Worm (Caenorhabditis elegans) whole organism, L1 larva: ENCODE data around the gene srlf-26.
A peak's percentile ranks its signal among the peaks of the same experiment; 100 is the strongest.

ENCODE experiments used
- C04F5.9 ChIP-seq: sonication (generic microtip); optimal IDR thresholded peaks from 2 replicates; lab custom pipeline; 2016; ENCODE audit warnings: missing genetic modification characterization, missing compliant biosample characterization
- F16B12.6 ChIP-seq: fragments of 150-350 bp; optimal IDR thresholded peaks from 2 replicates; lab custom pipeline; 2014; ENCODE audit warnings: missing biosample characterization, missing genetic modification characterization
- Y116A8C.19 ChIP-seq: sonication (generic microtip); optimal IDR thresholded peaks from 2 replicates; lab custom pipeline; 2016; ENCODE audit warnings: missing compliant biosample characterization, missing genetic modification characterization, borderline replicate concordance
- alr-1 ChIP-seq: fragments of 200-800 bp; sonication (Bioruptor generic); optimal IDR thresholded peaks from 2 replicates; lab custom pipeline; 2018; ENCODE audit warnings: borderline replicate concordance, mild to moderate bottlenecking, missing genetic modification characterization, missing compliant biosample characterization
- ama-1 ChIP-seq: fragments of 150-350 bp; optimal IDR thresholded peaks from 2 replicates; lab custom pipeline; 2014
- blmp-1 ChIP-seq: fragments of 150-350 bp; optimal IDR thresholded peaks from 2 replicates; lab custom pipeline; 2014; ENCODE audit warnings: missing biosample characterization, missing genetic modification characterization
- ceh-82 ChIP-seq, 3 experiments: fragments of 150-350 bp in 1 of 3; sonication (generic microtip) in 2 of 3; optimal IDR thresholded peaks; 2 replicates each; lab custom pipeline; 2014 to 2017; ENCODE audit warnings: missing biosample characterization in 3 of 3, missing genetic modification characterization in 3 of 3
- dpl-1 ChIP-seq, 3 experiments: fragments of 150-350 bp in 2 of 3; sonication (generic microtip) in 1 of 3; optimal IDR thresholded peaks; 2 replicates each; lab custom pipeline; 2014 to 2017; ENCODE audit warnings: missing biosample characterization in 3 of 3, missing genetic modification characterization in 3 of 3, missing genetic modification reagents in 3 of 3
- efl-3 ChIP-seq: fragments of 200-800 bp; sonication (Bioruptor generic); optimal IDR thresholded peaks from 2 replicates; lab custom pipeline; 2018; ENCODE audit warnings: mild to moderate bottlenecking, missing genetic modification characterization, missing compliant biosample characterization
- egl-27 ChIP-seq, 2 experiments: fragments of 150-350 bp in 1 of 2; sonication (generic microtip); optimal IDR thresholded peaks; 3 replicates each; lab custom pipeline; 2017 to 2018; ENCODE audit warnings: missing biosample characterization in 2 of 2, missing genetic modification characterization in 2 of 2, missing genetic modification reagents in 2 of 2
- elt-3 ChIP-seq, 6 experiments: fragments of 150-350 bp in 1 of 6; sonication (generic microtip); optimal IDR thresholded peaks; 2 replicates each; lab custom pipeline; 2017 to 2018; ENCODE audit warnings: missing biosample characterization in 6 of 6, missing genetic modification characterization in 6 of 6, inconsistent platforms in 1 of 6
- fkh-10 ChIP-seq: sonication (generic microtip); optimal IDR thresholded peaks from 2 replicates; lab custom pipeline; 2017; ENCODE audit warnings: missing biosample characterization, missing genetic modification reagents, missing genetic modification characterization
- grh-1 ChIP-seq: fragments of 200-800 bp; sonication (Bioruptor generic); IDR thresholded peaks from 2 replicates; pipeline ENCODE4 v1.3.6; 2022; ENCODE audit warnings: missing genetic modification reagents, missing genetic modification characterization, missing compliant biosample characterization
- hlh-4 ChIP-seq: sonication (generic microtip); optimal IDR thresholded peaks from 2 replicates; lab custom pipeline; 2016; ENCODE audit warnings: mild to moderate bottlenecking, missing genetic modification characterization, missing compliant biosample characterization
- irx-1 ChIP-seq: sonication (generic microtip); optimal IDR thresholded peaks from 2 replicates; lab custom pipeline; 2016; ENCODE audit warnings: missing genetic modification characterization, missing compliant biosample characterization
- lin-15B ChIP-seq: fragments of 150-350 bp; sonication (generic microtip); optimal IDR thresholded peaks from 3 replicates; lab custom pipeline; 2014; ENCODE audit warnings: missing biosample characterization, missing genetic modification characterization
- lsy-2 ChIP-seq, 2 experiments: fragments of 150-350 bp; optimal IDR thresholded peaks; 2 replicates each; lab custom pipeline; 2014; ENCODE audit warnings: missing biosample characterization in 2 of 2, missing genetic modification characterization in 2 of 2
- mdl-1 ChIP-seq, 2 experiments: fragments of 150-350 bp; optimal IDR thresholded peaks; 2 replicates each; lab custom pipeline; 2014 to 2017; ENCODE audit warnings: missing biosample characterization in 2 of 2, missing genetic modification characterization in 2 of 2, inconsistent platforms in 1 of 2
- mep-1 ChIP-seq: fragments of 150-350 bp; optimal IDR thresholded peaks from 2 replicates; lab custom pipeline; 2014; ENCODE audit warnings: missing biosample characterization, missing genetic modification characterization
- nhr-11 ChIP-seq: fragments of 150-350 bp; optimal IDR thresholded peaks from 2 replicates; lab custom pipeline; 2014; ENCODE audit warnings: missing biosample characterization, missing genetic modification characterization
- nhr-12 ChIP-seq: sonication (generic microtip); optimal IDR thresholded peaks from 2 replicates; lab custom pipeline; 2017; ENCODE audit warnings: missing biosample characterization, missing genetic modification characterization
- nhr-19 ChIP-seq: fragments of 200-800 bp; sonication (Bioruptor generic); conservative IDR thresholded peaks from 2 replicates; pipeline ENCODE4 v1.3.6; 2022; ENCODE audit warnings: missing genetic modification characterization, missing compliant biosample characterization
- nhr-20 ChIP-seq: sonication (generic microtip); optimal IDR thresholded peaks from 2 replicates; lab custom pipeline; 2016; ENCODE audit warnings: mild to moderate bottlenecking, missing genetic modification characterization, missing compliant biosample characterization
- nhr-47 ChIP-seq: sonication (generic microtip); optimal IDR thresholded peaks from 2 replicates; lab custom pipeline; 2016; ENCODE audit warnings: mild to moderate bottlenecking, missing genetic modification characterization, moderate library complexity, missing compliant biosample characterization
- nhr-71 ChIP-seq: sonication (generic microtip); optimal IDR thresholded peaks from 2 replicates; lab custom pipeline; 2016; ENCODE audit warnings: mild to moderate bottlenecking, missing genetic modification characterization, moderate library complexity, missing compliant biosample characterization
- nhr-77 ChIP-seq: fragments of 150-350 bp; optimal IDR thresholded peaks from 2 replicates; lab custom pipeline; 2014; ENCODE audit warnings: missing biosample characterization, missing genetic modification characterization
- nhr-85 ChIP-seq: sonication (generic microtip); peaks from one replicate; lab custom pipeline; 2016; ENCODE audit warnings: missing genetic modification characterization, inconsistent platforms, missing compliant biosample characterization
- nhr-90 ChIP-seq: sonication (generic microtip); optimal IDR thresholded peaks from 2 replicates; lab custom pipeline; 2016; ENCODE audit warnings: mild to moderate bottlenecking, missing genetic modification characterization, missing compliant biosample characterization; ENCODE audit not compliant: poor library complexity
- pag-3 ChIP-seq: sonication (generic microtip); optimal IDR thresholded peaks from 2 replicates; lab custom pipeline; 2017; ENCODE audit warnings: missing genetic modification characterization, mild to moderate bottlenecking, missing compliant biosample characterization, antibody characterized with exemption, borderline replicate concordance; ENCODE audit not compliant: insufficient read depth
- snpc-4 ChIP-seq: fragments of 150-350 bp; optimal IDR thresholded peaks from 2 replicates; lab custom pipeline; 2014; ENCODE audit warnings: missing biosample characterization, missing genetic modification characterization
- sptf-1 ChIP-seq: fragments of 150-350 bp; optimal IDR thresholded peaks from 2 replicates; lab custom pipeline; 2014; ENCODE audit warnings: missing biosample characterization, missing genetic modification characterization
- sup-37 ChIP-seq: fragments of 200-800 bp; sonication (Bioruptor generic); optimal IDR thresholded peaks from 2 replicates; lab custom pipeline; 2018; ENCODE audit warnings: mild to moderate bottlenecking, missing genetic modification characterization, missing compliant biosample characterization
- tbx-2 ChIP-seq: sonication (generic microtip); optimal IDR thresholded peaks from 2 replicates; lab custom pipeline; 2016; ENCODE audit warnings: missing genetic modification characterization, missing compliant biosample characterization
- unc-130 ChIP-seq: fragments of 150-350 bp; optimal IDR thresholded peaks from 2 replicates; lab custom pipeline; 2017; ENCODE audit warnings: missing biosample characterization, missing genetic modification characterization, inconsistent platforms
- unc-86 ChIP-seq: sonication (generic microtip); optimal IDR thresholded peaks from 2 replicates; lab custom pipeline; 2016; ENCODE audit warnings: missing genetic modification characterization, missing compliant biosample characterization
- vab-15 ChIP-seq: sonication (generic microtip); optimal IDR thresholded peaks from 2 replicates; lab custom pipeline; 2017; ENCODE audit warnings: missing genotype, mild to moderate bottlenecking, missing genetic modification characterization, missing compliant biosample characterization
- xbp-1 ChIP-seq: sonication (generic microtip); optimal IDR thresholded peaks from 2 replicates; lab custom pipeline; 2016; ENCODE audit warnings: missing genetic modification characterization, missing compliant biosample characterization
- zag-1 ChIP-seq: fragments of 150-350 bp; optimal IDR thresholded peaks from 2 replicates; lab custom pipeline; 2014; ENCODE audit warnings: missing biosample characterization, missing genetic modification characterization
- zip-4 ChIP-seq: fragments of 200-800 bp; sonication (Bioruptor generic); optimal IDR thresholded peaks from 2 replicates; lab custom pipeline; 2018; ENCODE audit warnings: mild to moderate bottlenecking, missing genetic modification characterization, moderate library complexity, missing compliant biosample characterization
- ztf-4 ChIP-seq: fragments of 150-350 bp; optimal IDR thresholded peaks from 2 replicates; lab custom pipeline; 2014; ENCODE audit warnings: missing biosample characterization, missing genetic modification characterization

srlf-26 gene

DNA sequence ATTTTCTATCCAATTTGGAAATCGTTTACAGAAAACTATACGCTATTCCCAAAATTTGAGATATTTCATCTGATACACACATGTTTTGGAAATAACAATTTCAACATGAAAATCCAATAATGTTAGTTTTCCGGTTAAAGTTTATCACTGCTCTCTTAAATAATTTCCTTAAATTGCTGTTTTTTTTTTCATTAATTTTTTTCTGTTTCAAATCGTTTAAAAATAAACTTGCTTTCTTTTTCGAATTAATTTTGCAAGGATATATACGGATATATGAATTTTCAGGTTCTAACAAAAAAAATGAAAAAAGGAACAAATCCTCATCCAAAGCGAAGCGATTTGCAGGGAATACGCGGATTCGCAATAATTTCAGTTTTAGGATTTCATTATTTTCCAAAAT is 5.2 kb upstream of the srlf-26 start, which contains the start of gene oac-48:
oac-48 (plus strand) TSS at position 301 of the 400 bp plus-strand sequence.
- TF ChIP-seq zip-4 (no peak), zag-1 (tag; lab: Kevin White, UChicago) (no peak), F16B12.6 (tag; lab: Kevin White, UChicago) (no peak), ama-1 (lab: Kevin White, UChicago) (no peak), lin-15B (tag; lab: Kevin White, UChicago) (no peak), irx-1 (tag; lab: Kevin White, UChicago) (no peak), pag-3 (no peak), fkh-10 (no peak), nhr-85 (tag; lab: Kevin White, UChicago) (no peak), ztf-4 (no peak), mdl-1 (tag; optimal IDR thresholded peaks at IDR 0.05; lab: Kevin White, UChicago) (no peak), snpc-4 (tag; lab: Kevin White, UChicago) (no peak), nhr-11 (tag; lab: Kevin White, UChicago) (no peak), nhr-71 (no peak), dpl-1 (GFP tag; optimal IDR thresholded peaks at IDR 0.05; lab: Kevin White, UChicago) (no peak), elt-3 (tag; optimal IDR thresholded peaks at IDR 0.05; lab: Kevin White, UChicago) (no peak), nhr-12 (tag; lab: Kevin White, UChicago) (no peak), ceh-82 (tag; optimal IDR thresholded peaks at IDR 0.05; lab: Kevin White, UChicago) (no peak), sptf-1 (tag; lab: Kevin White, UChicago) (no peak), hlh-4 (tag; lab: Kevin White, UChicago) (no peak)
- TF ChIP-seq, all 84 proteins: peak for 0

DNA sequence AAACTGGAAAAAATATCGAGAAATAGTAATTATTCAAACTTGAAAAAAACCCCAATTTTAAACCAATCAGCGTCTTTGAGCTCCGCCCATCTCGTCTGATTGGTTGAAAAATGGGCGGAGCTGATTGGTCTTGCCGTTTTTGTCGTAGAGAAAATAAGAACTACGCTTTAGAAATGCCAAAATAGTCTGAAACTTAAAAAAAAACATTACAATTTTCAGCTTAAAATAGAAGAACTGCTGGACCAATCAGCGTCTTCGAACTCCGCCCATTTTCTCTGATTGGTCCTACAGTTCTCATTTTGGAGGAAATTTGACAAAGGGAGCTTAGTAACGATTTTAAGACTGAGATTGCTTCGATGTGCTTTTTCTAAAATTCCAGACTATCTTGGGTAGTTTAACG is 746 bp downstream of the srlf-26 start:
- TF ChIP-seq sup-37 (GFP tag; lab: Kevin White, UChicago) (no peak), nhr-77 (tag; lab: Kevin White, UChicago) (no peak), alr-1 (tag; lab: Kevin White, UChicago) (no peak), fkh-10 (no peak)
- TF ChIP-seq, all 84 proteins: peak for 0

DNA sequence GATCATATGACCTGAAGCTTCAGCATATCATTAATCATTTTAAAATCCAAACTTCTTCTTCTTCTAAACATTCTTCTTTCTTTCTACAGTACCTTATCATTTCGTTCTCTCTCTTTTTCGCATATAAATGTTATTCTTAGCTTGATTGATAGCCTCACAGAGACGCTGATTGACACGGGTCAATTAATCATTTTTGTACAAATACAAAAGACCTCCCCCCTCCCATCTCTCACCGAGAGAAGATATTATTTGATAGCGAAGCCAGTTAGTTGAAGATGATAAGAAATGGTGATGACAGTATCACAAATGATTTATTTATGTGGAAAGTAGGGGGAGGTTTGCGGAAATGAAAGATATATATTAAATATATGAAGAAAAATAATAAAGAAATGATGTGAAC is 4.0 kb downstream of the srlf-26 start:
- no peak for TF ChIP-seq efl-3 (GFP tag; lab: Kevin White, UChicago)
- TF ChIP-seq C04F5.9, result no peak
- peak; percentile 26 for TF ChIP-seq mep-1 (tag; lab: Kevin White, UChicago)
- peak; percentile 49 for TF ChIP-seq unc-130 (tag; lab: Kevin White, UChicago)
- peak in 5 of 6 experiments; percentile 54 to 98 (median 70) for TF ChIP-seq elt-3 (tag; optimal IDR thresholded peaks at IDR 0.05; lab: Kevin White, UChicago)
- TF ChIP-seq nhr-90 (tag; lab: Kevin White, UChicago), result peak; percentile 60
- peak; percentile 36 to 70 for TF ChIP-seq lsy-2 (tag; optimal IDR thresholded peaks at IDR 0.05; lab: Kevin White, UChicago)
- TF ChIP-seq alr-1 (tag; lab: Kevin White, UChicago), result no peak
- peak; percentile 93 for TF ChIP-seq vab-15 (tag; lab: Kevin White, UChicago)
- TF ChIP-seq nhr-47 (tag; lab: Kevin White, UChicago), result no peak
- peak in 1 of 2 experiments; percentile 29 for TF ChIP-seq egl-27 (tag; optimal IDR thresholded peaks at IDR 0.05; lab: Kevin White, UChicago)
- TF ChIP-seq nhr-19, result peak; percentile 30
- TF ChIP-seq tbx-2 (tag; lab: Kevin White, UChicago), result peak; percentile 73
- TF ChIP-seq nhr-85 (tag; lab: Kevin White, UChicago), result peak; percentile 95
- TF ChIP-seq blmp-1, result peak; percentile 85
- no peak for TF ChIP-seq xbp-1 (tag; lab: Kevin White, UChicago)
- TF ChIP-seq grh-1, result 0 out of 2 replicates have a peak, but pooled peaks have one; percentile 34
- TF ChIP-seq unc-86 (tag; lab: Kevin White, UChicago), result no peak
- TF ChIP-seq nhr-71, result peak; percentile 67
- TF ChIP-seq Y116A8C.19 (tag; lab: Kevin White, UChicago), result no peak
- TF ChIP-seq irx-1 (tag; lab: Kevin White, UChicago), result peak; percentile 62
- peak; percentile 53 for TF ChIP-seq nhr-20 (tag; lab: Kevin White, UChicago)
